In genomic region chr3R:8142113-8142512, dm6 we compare ENCODE assay signal across 1 fruit fly cellular context.
TF ChIP-seq lines count a peak whose summit lies in the region.

No protein-coding gene starts in this region.

TF ChIP-seq in whole organism, prepupa, 60 proteins besides CTCF, POLR2A, EP300 and RAD21 (continued from another document):
- TF ChIP-seq esn (GFP tag; optimal IDR thresholded peaks at IDR 0.05; lab: Kevin White, UChicago): peak; percentile 80
- no peak for TF ChIP-seq Lpt (GFP tag; optimal IDR thresholded peaks at IDR 0.05; lab: Kevin White, UChicago)
- no peak for TF ChIP-seq CG6808 (GFP tag; optimal IDR thresholded peaks at IDR 0.05; lab: Kevin White, UChicago)
- no peak for TF ChIP-seq ss (GFP tag; optimal IDR thresholded peaks at IDR 0.05; lab: Kevin White, UChicago)
- no peak for TF ChIP-seq dac (GFP tag; optimal IDR thresholded peaks at IDR 0.05; lab: Kevin White, UChicago)
- peak; percentile 80 for TF ChIP-seq Eip78C (GFP tag; lab: Kevin White, UChicago)
- TF ChIP-seq Eip93F (GFP tag; optimal IDR thresholded peaks at IDR 0.05; lab: Kevin White, UChicago): peak; percentile 59
- peak; percentile 68 for TF ChIP-seq vri (GFP tag; optimal IDR thresholded peaks at IDR 0.05; lab: Kevin White, UChicago)
- peak; percentile 73 for TF ChIP-seq cyc (GFP tag; optimal IDR thresholded peaks at IDR 0.05; lab: Kevin White, UChicago)
- 0 out of 3 replicates have a peak, but pooled peaks have one; percentile 23 for TF ChIP-seq CG8119 (GFP tag; IDR thresholded peaks at IDR 0.05; lab: Robert Waterston, UW)
- no peak for TF ChIP-seq Hr4 (GFP tag; optimal IDR thresholded peaks at IDR 0.05; lab: Kevin White, UChicago)
- peak; percentile 44 for TF ChIP-seq acj6 (GFP tag; optimal IDR thresholded peaks at IDR 0.05; lab: Kevin White, UChicago)
- 0 out of 3 replicates have a peak, but pooled peaks have one; percentile 10 for TF ChIP-seq eg (GFP tag; IDR thresholded peaks at IDR 0.05; lab: Robert Waterston, UW)
- TF ChIP-seq svp (GFP tag; lab: Kevin White, UChicago): peak; percentile 83
- TF ChIP-seq Sox102F (GFP tag; optimal IDR thresholded peaks at IDR 0.05; lab: Kevin White, UChicago): peak; percentile 70
- peak; percentile 11 for TF ChIP-seq Blimp-1 (GFP tag; optimal IDR thresholded peaks at IDR 0.05; lab: Kevin White, UChicago)
- TF ChIP-seq CG10669 (GFP tag; optimal IDR thresholded peaks at IDR 0.05; lab: Kevin White, UChicago): peak; percentile 35
- TF ChIP-seq CG1621 (tag; optimal IDR thresholded peaks at IDR 0.05; lab: Kevin White, UChicago): no peak
- peak; percentile 46 for TF ChIP-seq CG10631 (GFP tag; optimal IDR thresholded peaks at IDR 0.05; lab: Kevin White, UChicago)
- TF ChIP-seq Hr38 (GFP tag; optimal IDR thresholded peaks at IDR 0.05; lab: Kevin White, UChicago): no peak
- TF ChIP-seq fd85E (GFP tag; optimal IDR thresholded peaks at IDR 0.05; lab: Kevin White, UChicago): no peak
- peak; percentile 85 for TF ChIP-seq Met (GFP tag; optimal IDR thresholded peaks at IDR 0.05; lab: Kevin White, UChicago)
- TF ChIP-seq salr (GFP tag; optimal IDR thresholded peaks at IDR 0.05; lab: Kevin White, UChicago): peak in 1 of 2 experiments; percentile 29
- peak; percentile 54 for TF ChIP-seq achi (GFP tag; optimal IDR thresholded peaks at IDR 0.05; lab: Kevin White, UChicago)
- TF ChIP-seq Sox14 (GFP tag; optimal IDR thresholded peaks at IDR 0.05; lab: Kevin White, UChicago): peak; percentile 72
- 0 out of 2 replicates have a peak, but pooled peaks have one; percentile 24 for TF ChIP-seq CG15336 (GFP tag; IDR thresholded peaks at IDR 0.05; lab: Robert Waterston, UW)
- TF ChIP-seq Sox15 (GFP tag; optimal IDR thresholded peaks at IDR 0.05; lab: Kevin White, UChicago): no peak
- no peak for TF ChIP-seq CG34406 (GFP tag; optimal IDR thresholded peaks at IDR 0.05; lab: Kevin White, UChicago)
- peak; percentile 11 for TF ChIP-seq CG8632 (GFP tag; optimal IDR thresholded peaks at IDR 0.05; lab: Kevin White, UChicago)
- peak; percentile 50 for TF ChIP-seq Eip75B (GFP tag; optimal IDR thresholded peaks at IDR 0.05; lab: Kevin White, UChicago)
- TF ChIP-seq Smox (GFP tag; optimal IDR thresholded peaks at IDR 0.05; lab: Kevin White, UChicago): peak; percentile 76
